Worm (Caenorhabditis elegans) whole organism, midembryonic: ENCODE data around the gene F54B3.4.
A peak's percentile ranks its signal among the peaks of the same experiment; 100 is the strongest.

Source experiments
- T22C8.4 ChIP-seq: fragments of 200-800 bp; sonication (Bioruptor generic); IDR thresholded peaks from 2 replicates; pipeline ENCODE4 v1.3.6; 2022; ENCODE audit warnings: missing genetic modification characterization, missing compliant biosample characterization
- cog-1 ChIP-seq: sonication (generic microtip); optimal IDR thresholded peaks from 2 replicates; lab custom pipeline; 2016; ENCODE audit warnings: missing genetic modification characterization, missing compliant biosample characterization
- flt-1 ChIP-seq: fragments of 200-800 bp; sonication (Bioruptor generic); IDR thresholded peaks from 2 replicates; pipeline ENCODE4 v1.3.6; 2022; ENCODE audit warnings: missing genetic modification characterization, missing compliant biosample characterization
- klf-2 ChIP-seq: fragments of 200-800 bp; sonication (Bioruptor generic); conservative IDR thresholded peaks from 2 replicates; pipeline ENCODE4 v1.3.6; 2022; ENCODE audit warnings: missing genetic modification reagents, missing genetic modification characterization, missing compliant biosample characterization
- med-1 ChIP-seq: sonication (generic microtip); optimal IDR thresholded peaks from 2 replicates; lab custom pipeline; 2017; ENCODE audit warnings: missing genetic modification characterization, mild to moderate bottlenecking, missing compliant biosample characterization, antibody characterized with exemption, missing genetic modification reagents; ENCODE audit not compliant: insufficient read depth
- ref-1 ChIP-seq: fragments of 200-800 bp; sonication (Bioruptor generic); conservative IDR thresholded peaks from 2 replicates; pipeline ENCODE4 v1.3.6; 2022; ENCODE audit warnings: missing genetic modification reagents, missing genetic modification characterization, missing compliant biosample characterization
- tab-1 ChIP-seq: fragments of 200-800 bp; sonication (Bioruptor generic); IDR thresholded peaks from 2 replicates; pipeline ENCODE4 v1.3.6; 2022; ENCODE audit warnings: missing genetic modification characterization, missing compliant biosample characterization
- ztf-23 ChIP-seq: fragments of 200-800 bp; sonication (Bioruptor generic); IDR thresholded peaks from 2 replicates; pipeline ENCODE4 v1.3.6; 2022; ENCODE audit warnings: missing genetic modification reagents, missing genetic modification characterization, missing compliant biosample characterization
- ztf-29 ChIP-seq: fragments of 200-800 bp; sonication (Bioruptor generic); IDR thresholded peaks from 2 replicates; pipeline ENCODE4 v1.3.6; 2022; ENCODE audit warnings: missing genetic modification reagents, missing genetic modification characterization, missing compliant biosample characterization

The F54B3.4 gene

DNA sequence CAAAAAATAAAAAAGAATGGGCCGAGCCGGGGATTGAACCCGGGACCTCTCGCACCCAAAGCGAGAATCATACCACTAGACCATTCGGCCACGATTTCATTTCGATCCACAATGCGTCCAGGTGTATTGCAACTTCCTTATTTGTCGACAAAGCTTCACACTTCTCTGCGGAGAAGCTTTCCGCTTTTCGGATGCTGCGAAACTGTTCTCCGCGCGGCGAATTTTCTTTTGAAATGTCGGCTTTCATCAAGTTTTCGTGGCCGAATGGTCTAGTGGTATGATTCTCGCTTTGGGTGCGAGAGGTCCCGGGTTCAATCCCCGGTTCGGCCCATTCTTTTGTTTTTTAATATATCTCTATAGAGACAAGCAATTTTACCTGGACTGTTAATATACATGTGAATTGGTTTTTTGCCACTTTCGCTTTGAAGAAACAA lies 31.2 kb upstream of the F54B3.4 start:
- TF ChIP-seq ztf-23 (GFP tag; lab: Robert Waterston, UW) (peak; percentile 63; the same call in 1 of the 2 replicates), klf-2 (GFP tag; lab: Robert Waterston, UW) (0 out of 2 replicates have a peak, but pooled peaks have one; percentile 65), ztf-29 (GFP tag; lab: Robert Waterston, UW) (0 out of 2 replicates have a peak, but pooled peaks have one; percentile 33), tab-1 (GFP tag; lab: Robert Waterston, UW) (0 out of 2 replicates have a peak, but pooled peaks have one; percentile 35)

ce11 chrII:10300954-10301353 lies 30.0 kb upstream of the F54B3.4 start, which contains the start of gene mdt-22:
Gene mdt-22 (plus strand): TSS chrII:10301216.
- TF ChIP-seq klf-2 (GFP tag; lab: Robert Waterston, UW) (0 out of 2 replicates have a peak, but pooled peaks have one; percentile 67), med-1 (no peak), ref-1 (GFP tag; lab: Robert Waterston, UW) (no peak), ztf-23 (GFP tag; lab: Robert Waterston, UW) (peak; percentile 58; the same call in 1 of the 2 replicates), T22C8.4 (no peak), tab-1 (GFP tag; lab: Robert Waterston, UW) (no peak), flt-1 (GFP tag; lab: Robert Waterston, UW) (peak; percentile 80; the same call in 1 of the 2 replicates), ztf-29 (GFP tag; lab: Robert Waterston, UW) (no peak), cog-1 (tag; lab: Kevin White, UChicago) (peak; percentile 46)

DNA sequence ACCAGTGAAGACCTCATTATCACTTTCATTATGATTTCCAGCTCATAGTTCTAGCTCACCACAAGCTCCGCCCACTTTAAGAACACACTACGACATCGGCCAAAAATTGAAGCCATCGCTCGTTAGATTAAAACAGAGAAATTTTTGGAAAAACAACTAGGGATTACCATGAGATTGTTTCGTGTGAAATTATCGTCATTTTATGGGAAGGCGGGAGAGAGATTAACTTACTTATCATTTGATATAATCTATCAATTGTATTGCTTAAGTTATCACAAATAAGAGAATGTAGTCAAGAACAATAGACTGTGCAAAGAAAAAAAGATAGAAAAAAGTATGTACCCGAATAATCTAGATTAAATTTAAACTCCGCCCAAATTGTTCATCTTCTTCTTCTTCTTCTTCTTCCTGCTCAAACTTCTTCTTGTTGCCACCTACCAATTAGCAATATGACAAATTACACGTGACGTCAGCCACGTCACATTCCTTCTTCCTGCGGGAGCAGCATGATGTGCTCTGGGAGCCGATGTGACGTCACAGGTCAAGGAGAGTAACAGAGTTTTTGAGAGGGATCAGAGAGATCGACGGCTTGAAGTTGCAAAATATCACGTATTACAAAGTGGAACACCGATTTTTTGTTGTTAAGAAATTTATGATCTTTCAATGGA lies 29.2 kb upstream of the F54B3.4 start, which contains the start of gene nep-26:
nep-26 (minus strand) TSS at position 51 of the 668 bp plus-strand sequence.
- TF ChIP-seq klf-2 (GFP tag; lab: Robert Waterston, UW), result no peak
- no peak for TF ChIP-seq med-1
- no peak for TF ChIP-seq tab-1 (GFP tag; lab: Robert Waterston, UW)
- no peak for TF ChIP-seq ztf-23 (GFP tag; lab: Robert Waterston, UW)
- no peak for TF ChIP-seq T22C8.4
- no peak for TF ChIP-seq flt-1 (GFP tag; lab: Robert Waterston, UW)
- no peak for TF ChIP-seq ref-1 (GFP tag; lab: Robert Waterston, UW)
- TF ChIP-seq cog-1 (tag; lab: Kevin White, UChicago), result no peak

- TF ChIP-seq cog-1 (tag; lab: Kevin White, UChicago) (no peak), T22C8.4 (no peak), klf-2 (GFP tag; lab: Robert Waterston, UW) (no peak), ref-1 (GFP tag; lab: Robert Waterston, UW) (no peak), med-1 (no peak), tab-1 (GFP tag; lab: Robert Waterston, UW) (no peak), ztf-23 (GFP tag; lab: Robert Waterston, UW) (no peak), flt-1 (GFP tag; lab: Robert Waterston, UW) (no peak), ztf-29 (GFP tag; lab: Robert Waterston, UW) (no peak)
These were observed 23.3 kb upstream of the F54B3.4 start for ce11 chrII:10294262-10294661.

ce11 chrII:10288926-10289325 lies 17.9 kb upstream of the F54B3.4 start:
- TF ChIP-seq klf-2 (GFP tag; lab: Robert Waterston, UW) (no peak), T22C8.4 (no peak), flt-1 (GFP tag; lab: Robert Waterston, UW) (no peak), ref-1 (GFP tag; lab: Robert Waterston, UW) (no peak), ztf-23 (GFP tag; lab: Robert Waterston, UW) (no peak), tab-1 (GFP tag; lab: Robert Waterston, UW) (no peak), med-1 (no peak), ztf-29 (GFP tag; lab: Robert Waterston, UW) (no peak), cog-1 (tag; lab: Kevin White, UChicago) (no peak)

ce11 chrII:10284991-10285390 lies 14.0 kb upstream of the F54B3.4 start:
- TF ChIP-seq ref-1 (GFP tag; lab: Robert Waterston, UW), result no peak
- TF ChIP-seq flt-1 (GFP tag; lab: Robert Waterston, UW), result no peak
- no peak for TF ChIP-seq T22C8.4
- TF ChIP-seq med-1, result no peak
- TF ChIP-seq tab-1 (GFP tag; lab: Robert Waterston, UW), result no peak
- no peak for TF ChIP-seq ztf-23 (GFP tag; lab: Robert Waterston, UW)
- TF ChIP-seq ztf-29 (GFP tag; lab: Robert Waterston, UW), result no peak
- no peak for TF ChIP-seq klf-2 (GFP tag; lab: Robert Waterston, UW)
- no peak for TF ChIP-seq cog-1 (tag; lab: Kevin White, UChicago)

- no peak for TF ChIP-seq med-1
- no peak for TF ChIP-seq ztf-23 (GFP tag; lab: Robert Waterston, UW)
- no peak for TF ChIP-seq flt-1 (GFP tag; lab: Robert Waterston, UW)
- TF ChIP-seq T22C8.4, result no peak
- no peak for TF ChIP-seq ztf-29 (GFP tag; lab: Robert Waterston, UW)
These were observed 12.2 kb upstream of the F54B3.4 start for ce11 chrII:10283145-10283544.

ce11 chrII:10281674-10282073 lies 10.7 kb upstream of the F54B3.4 start:
- TF ChIP-seq tab-1 (GFP tag; lab: Robert Waterston, UW), result no peak
- TF ChIP-seq med-1, result no peak
- no peak for TF ChIP-seq cog-1 (tag; lab: Kevin White, UChicago)
- no peak for TF ChIP-seq flt-1 (GFP tag; lab: Robert Waterston, UW)

DNA sequence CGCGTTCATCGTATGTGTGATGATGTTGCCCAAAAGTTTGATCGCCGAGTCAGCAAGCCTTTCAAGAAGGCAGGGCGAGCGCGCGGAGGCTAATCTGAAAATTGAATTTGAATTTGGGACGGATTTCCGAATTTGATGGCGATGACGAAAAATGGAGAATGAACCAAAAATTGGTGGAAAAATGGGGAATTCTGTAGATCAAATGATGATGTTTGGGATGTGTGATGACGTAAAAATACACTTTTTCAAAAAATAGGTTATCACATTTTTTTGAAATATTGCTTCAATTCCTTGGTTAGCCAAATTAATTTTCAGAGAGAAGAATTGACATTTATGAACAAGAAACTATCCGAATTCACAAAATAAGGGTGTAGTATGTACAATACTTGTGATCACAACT lies 8.6 kb upstream of the F54B3.4 start, which contains the start of gene ZK971.1:
ZK971.1 (minus strand) TSS at position 101 of the 400 bp plus-strand sequence.
- no peak for TF ChIP-seq flt-1 (GFP tag; lab: Robert Waterston, UW)
- no peak for TF ChIP-seq tab-1 (GFP tag; lab: Robert Waterston, UW)
- no peak for TF ChIP-seq ztf-23 (GFP tag; lab: Robert Waterston, UW)

DNA sequence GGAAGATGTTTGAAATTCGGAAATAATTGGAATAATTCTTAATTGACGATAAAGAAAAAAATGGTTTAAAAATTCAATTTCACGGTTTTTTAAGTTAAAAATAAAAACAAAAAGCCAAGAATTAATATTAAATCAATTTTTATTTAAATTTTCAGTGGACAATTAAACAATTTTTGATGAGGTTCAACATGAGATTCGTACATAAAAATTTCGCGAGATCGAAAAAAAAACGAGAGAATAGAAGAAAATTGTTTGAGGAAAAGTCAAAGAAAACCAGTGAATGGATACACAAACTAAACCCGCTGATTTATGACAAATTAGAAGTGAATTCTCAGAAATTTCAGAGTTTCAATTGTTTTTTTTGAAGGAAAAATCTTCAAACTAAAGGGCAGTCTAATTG lies 941 bp downstream of the F54B3.4 start, which contains the start of gene F54B3.2:
F54B3.2 (minus strand) TSS at position 101 of the 400 bp plus-strand sequence.
- TF ChIP-seq flt-1 (GFP tag; lab: Robert Waterston, UW), result no peak
- TF ChIP-seq med-1, result no peak
- no peak for TF ChIP-seq ztf-23 (GFP tag; lab: Robert Waterston, UW)
- no peak for TF ChIP-seq T22C8.4
- no peak for TF ChIP-seq tab-1 (GFP tag; lab: Robert Waterston, UW)
- no peak for TF ChIP-seq klf-2 (GFP tag; lab: Robert Waterston, UW)
- no peak for TF ChIP-seq ref-1 (GFP tag; lab: Robert Waterston, UW)
- TF ChIP-seq cog-1 (tag; lab: Kevin White, UChicago), result no peak
- no peak for TF ChIP-seq ztf-29 (GFP tag; lab: Robert Waterston, UW)
